Worm (Caenorhabditis elegans) whole organism, L1 larva: ENCODE data around the gene moa-2.

Source experiments
- C04F5.9 ChIP-seq: sonication (generic microtip); optimal IDR thresholded peaks from 2 replicates; lab custom pipeline; 2016; ENCODE audit warnings: missing genetic modification characterization, missing compliant biosample characterization
- C16A3.4 ChIP-seq: fragments of 150-350 bp; optimal IDR thresholded peaks from 2 replicates; lab custom pipeline; 2014; ENCODE audit warnings: missing biosample characterization, missing genetic modification characterization
- C34B4.2 ChIP-seq: sonication (generic microtip); optimal IDR thresholded peaks from 2 replicates; lab custom pipeline; 2017; ENCODE audit warnings: mild to moderate bottlenecking, missing genetic modification characterization, missing compliant biosample characterization
- F16B12.6 ChIP-seq: fragments of 150-350 bp; optimal IDR thresholded peaks from 2 replicates; lab custom pipeline; 2014; ENCODE audit warnings: missing biosample characterization, missing genetic modification characterization
- aha-1 ChIP-seq: fragments of 150-350 bp; optimal IDR thresholded peaks from 2 replicates; lab custom pipeline; 2014; ENCODE audit warnings: missing biosample characterization, missing genetic modification characterization
- alr-1 ChIP-seq: fragments of 200-800 bp; sonication (Bioruptor generic); optimal IDR thresholded peaks from 2 replicates; lab custom pipeline; 2018; ENCODE audit warnings: borderline replicate concordance, mild to moderate bottlenecking, missing genetic modification characterization, missing compliant biosample characterization
- aly-2 ChIP-seq: fragments of 150-350 bp; optimal IDR thresholded peaks from 2 replicates; lab custom pipeline; 2014; ENCODE audit warnings: missing biosample characterization, missing genetic modification characterization
- ama-1 ChIP-seq: fragments of 150-350 bp; optimal IDR thresholded peaks from 2 replicates; lab custom pipeline; 2014
- ceh-8 ChIP-seq: fragments of 200-800 bp; sonication (Bioruptor generic); optimal IDR thresholded peaks from 2 replicates; lab custom pipeline; 2018; ENCODE audit warnings: mild to moderate bottlenecking, missing genetic modification characterization, moderate library complexity, missing compliant biosample characterization
- ceh-82 ChIP-seq, 3 experiments: fragments of 150-350 bp in 1 of 3; sonication (generic microtip) in 2 of 3; optimal IDR thresholded peaks; 2 replicates each; lab custom pipeline; 2014 to 2017; ENCODE audit warnings: missing biosample characterization in 3 of 3, missing genetic modification characterization in 3 of 3
- ceh-88 ChIP-seq: fragments of 200-800 bp; sonication (Bioruptor generic); IDR thresholded peaks from 2 replicates; pipeline ENCODE4 v1.3.6; 2022; ENCODE audit warnings: missing genetic modification characterization, missing compliant biosample characterization
- ceh-90 ChIP-seq: sonication (generic microtip); optimal IDR thresholded peaks from 2 replicates; lab custom pipeline; 2016; ENCODE audit warnings: missing genetic modification characterization, missing compliant biosample characterization
- ces-1 ChIP-seq: fragments of 150-350 bp; optimal IDR thresholded peaks from 2 replicates; lab custom pipeline; 2014; ENCODE audit warnings: missing biosample characterization, missing genetic modification reagents, missing genetic modification characterization
- dsc-1 ChIP-seq: sonication (generic microtip); optimal IDR thresholded peaks from 2 replicates; lab custom pipeline; 2016; ENCODE audit warnings: mild to moderate bottlenecking, missing genetic modification characterization, missing compliant biosample characterization
- egl-27 ChIP-seq, 2 experiments: fragments of 150-350 bp in 1 of 2; sonication (generic microtip); optimal IDR thresholded peaks; 3 replicates each; lab custom pipeline; 2017 to 2018; ENCODE audit warnings: missing biosample characterization in 2 of 2, missing genetic modification characterization in 2 of 2, missing genetic modification reagents in 2 of 2
- elt-3 ChIP-seq, 6 experiments: fragments of 150-350 bp in 1 of 6; sonication (generic microtip); optimal IDR thresholded peaks; 2 replicates each; lab custom pipeline; 2017 to 2018; ENCODE audit warnings: missing biosample characterization in 6 of 6, missing genetic modification characterization in 6 of 6, inconsistent platforms in 1 of 6
- ets-5 ChIP-seq: fragments of 200-800 bp; sonication (Bioruptor generic); IDR thresholded peaks from 2 replicates; pipeline ENCODE4 v1.3.6; 2022; ENCODE audit warnings: missing genetic modification characterization, missing compliant biosample characterization
- fkh-8 ChIP-seq: sonication (generic microtip); optimal IDR thresholded peaks from 2 replicates; lab custom pipeline; 2016; ENCODE audit warnings: mild to moderate bottlenecking, missing genetic modification characterization, missing compliant biosample characterization
- grh-1 ChIP-seq: fragments of 200-800 bp; sonication (Bioruptor generic); IDR thresholded peaks from 2 replicates; pipeline ENCODE4 v1.3.6; 2022; ENCODE audit warnings: missing genetic modification reagents, missing genetic modification characterization, missing compliant biosample characterization
- hlh-17 ChIP-seq: fragments of 200-800 bp; sonication (Bioruptor generic); optimal IDR thresholded peaks from 2 replicates; lab custom pipeline; 2018; ENCODE audit warnings: missing genetic modification characterization, mild to moderate bottlenecking, missing compliant biosample characterization, moderate library complexity, borderline replicate concordance
- hpl-2 ChIP-seq: fragments of 150-350 bp; optimal IDR thresholded peaks from 2 replicates; lab custom pipeline; 2014; ENCODE audit warnings: missing biosample characterization, missing genetic modification reagents, missing genetic modification characterization
- isw-1 ChIP-seq: fragments of 200-800 bp; sonication (Bioruptor generic); IDR thresholded peaks from 2 replicates; pipeline ENCODE4 v1.3.6; 2022; ENCODE audit warnings: missing genetic modification characterization, missing compliant biosample characterization
- lin-13 ChIP-seq: fragments of 150-350 bp; optimal IDR thresholded peaks from 2 replicates; lab custom pipeline; 2014; ENCODE audit warnings: missing biosample characterization, missing genetic modification reagents, missing genetic modification characterization
- lin-14 ChIP-seq: fragments of 200-800 bp; sonication (Bioruptor generic); optimal IDR thresholded peaks from 2 replicates; lab custom pipeline; 2018; ENCODE audit warnings: mild to moderate bottlenecking, missing genetic modification characterization, moderate library complexity, missing compliant biosample characterization
- lin-15B ChIP-seq: fragments of 150-350 bp; sonication (generic microtip); optimal IDR thresholded peaks from 3 replicates; lab custom pipeline; 2014; ENCODE audit warnings: missing biosample characterization, missing genetic modification characterization
- lin-39 ChIP-seq: fragments of 150-350 bp; optimal IDR thresholded peaks from 2 replicates; lab custom pipeline; 2014; ENCODE audit warnings: missing biosample characterization, missing genetic modification reagents, missing genetic modification characterization
- lir-3 ChIP-seq: sonication (generic microtip); optimal IDR thresholded peaks from 2 replicates; lab custom pipeline; 2016; ENCODE audit warnings: mild to moderate bottlenecking, missing genetic modification characterization, moderate library complexity, missing compliant biosample characterization; ENCODE audit not compliant: poor library complexity
- lsy-2 ChIP-seq, 2 experiments: fragments of 150-350 bp; optimal IDR thresholded peaks; 2 replicates each; lab custom pipeline; 2014; ENCODE audit warnings: missing biosample characterization in 2 of 2, missing genetic modification characterization in 2 of 2
- mab-9 ChIP-seq: fragments of 200-800 bp; sonication (Bioruptor generic); IDR thresholded peaks from 2 replicates; pipeline ENCODE4 v1.3.6; 2022; ENCODE audit warnings: missing genetic modification reagents, missing genetic modification characterization, missing compliant biosample characterization
- mef-2 ChIP-seq: fragments of 150-350 bp; optimal IDR thresholded peaks from 2 replicates; lab custom pipeline; 2014; ENCODE audit warnings: missing biosample characterization, missing genetic modification characterization
- nhr-19 ChIP-seq: fragments of 200-800 bp; sonication (Bioruptor generic); conservative IDR thresholded peaks from 2 replicates; pipeline ENCODE4 v1.3.6; 2022; ENCODE audit warnings: missing genetic modification characterization, missing compliant biosample characterization
- nhr-20 ChIP-seq: sonication (generic microtip); optimal IDR thresholded peaks from 2 replicates; lab custom pipeline; 2016; ENCODE audit warnings: mild to moderate bottlenecking, missing genetic modification characterization, missing compliant biosample characterization
- nhr-28 ChIP-seq: fragments of 150-350 bp; optimal IDR thresholded peaks from 2 replicates; lab custom pipeline; 2014; ENCODE audit warnings: missing biosample characterization, missing genetic modification characterization
- nhr-47 ChIP-seq: sonication (generic microtip); optimal IDR thresholded peaks from 2 replicates; lab custom pipeline; 2016; ENCODE audit warnings: mild to moderate bottlenecking, missing genetic modification characterization, moderate library complexity, missing compliant biosample characterization
- nhr-71 ChIP-seq: sonication (generic microtip); optimal IDR thresholded peaks from 2 replicates; lab custom pipeline; 2016; ENCODE audit warnings: mild to moderate bottlenecking, missing genetic modification characterization, moderate library complexity, missing compliant biosample characterization
- nhr-76 ChIP-seq: sonication (generic microtip); optimal IDR thresholded peaks from 2 replicates; lab custom pipeline; 2017; ENCODE audit warnings: missing biosample characterization, missing genetic modification characterization
- nhr-77 ChIP-seq: fragments of 150-350 bp; optimal IDR thresholded peaks from 2 replicates; lab custom pipeline; 2014; ENCODE audit warnings: missing biosample characterization, missing genetic modification characterization
- nhr-84 ChIP-seq: sonication (generic microtip); optimal IDR thresholded peaks from 2 replicates; lab custom pipeline; 2017; ENCODE audit warnings: missing biosample characterization, missing genetic modification characterization
- nhr-85 ChIP-seq: sonication (generic microtip); peaks from one replicate; lab custom pipeline; 2016; ENCODE audit warnings: missing genetic modification characterization, inconsistent platforms, missing compliant biosample characterization
- pax-3 ChIP-seq: fragments of 200-800 bp; sonication (Bioruptor generic); optimal IDR thresholded peaks from 2 replicates; lab custom pipeline; 2018; ENCODE audit warnings: mild to moderate bottlenecking, missing genetic modification characterization, moderate library complexity, missing compliant biosample characterization
- pqm-1 ChIP-seq: sonication (generic microtip); optimal IDR thresholded peaks from 3 replicates; lab custom pipeline; 2017; ENCODE audit warnings: missing biosample characterization, missing genetic modification characterization
- snpc-4 ChIP-seq: fragments of 150-350 bp; optimal IDR thresholded peaks from 2 replicates; lab custom pipeline; 2014; ENCODE audit warnings: missing biosample characterization, missing genetic modification characterization
- sox-4 ChIP-seq: sonication (generic microtip); optimal IDR thresholded peaks from 2 replicates; lab custom pipeline; 2016; ENCODE audit warnings: missing genetic modification characterization, missing compliant biosample characterization
- sptf-1 ChIP-seq: fragments of 150-350 bp; optimal IDR thresholded peaks from 2 replicates; lab custom pipeline; 2014; ENCODE audit warnings: missing biosample characterization, missing genetic modification characterization
- swsn-7 ChIP-seq: sonication (generic microtip); optimal IDR thresholded peaks from 2 replicates; lab custom pipeline; 2016; ENCODE audit warnings: missing genetic modification characterization, missing compliant biosample characterization
- tbx-2 ChIP-seq: sonication (generic microtip); optimal IDR thresholded peaks from 2 replicates; lab custom pipeline; 2016; ENCODE audit warnings: missing genetic modification characterization, missing compliant biosample characterization
- unc-130 ChIP-seq: fragments of 150-350 bp; optimal IDR thresholded peaks from 2 replicates; lab custom pipeline; 2017; ENCODE audit warnings: missing biosample characterization, missing genetic modification characterization, inconsistent platforms
- unc-30 ChIP-seq: sonication (generic microtip); optimal IDR thresholded peaks from 2 replicates; lab custom pipeline; 2017; ENCODE audit warnings: missing biosample characterization, missing genetic modification characterization
- unc-62 ChIP-seq: fragments of 150-350 bp; optimal IDR thresholded peaks from 2 replicates; lab custom pipeline; 2014; ENCODE audit warnings: missing biosample characterization, missing genetic modification reagents, missing genetic modification characterization
- unc-98 ChIP-seq: fragments of 200-800 bp; sonication (Bioruptor generic); IDR thresholded peaks from 2 replicates; pipeline ENCODE4 v1.3.6; 2022; ENCODE audit warnings: missing genetic modification characterization, missing compliant biosample characterization
- vab-15 ChIP-seq: sonication (generic microtip); optimal IDR thresholded peaks from 2 replicates; lab custom pipeline; 2017; ENCODE audit warnings: missing genotype, mild to moderate bottlenecking, missing genetic modification characterization, missing compliant biosample characterization
- zag-1 ChIP-seq: fragments of 150-350 bp; optimal IDR thresholded peaks from 2 replicates; lab custom pipeline; 2014; ENCODE audit warnings: missing biosample characterization, missing genetic modification characterization
- zip-4 ChIP-seq: fragments of 200-800 bp; sonication (Bioruptor generic); optimal IDR thresholded peaks from 2 replicates; lab custom pipeline; 2018; ENCODE audit warnings: mild to moderate bottlenecking, missing genetic modification characterization, moderate library complexity, missing compliant biosample characterization
- ztf-4 ChIP-seq: fragments of 150-350 bp; optimal IDR thresholded peaks from 2 replicates; lab custom pipeline; 2014; ENCODE audit warnings: missing biosample characterization, missing genetic modification characterization

moa-2 gene

DNA sequence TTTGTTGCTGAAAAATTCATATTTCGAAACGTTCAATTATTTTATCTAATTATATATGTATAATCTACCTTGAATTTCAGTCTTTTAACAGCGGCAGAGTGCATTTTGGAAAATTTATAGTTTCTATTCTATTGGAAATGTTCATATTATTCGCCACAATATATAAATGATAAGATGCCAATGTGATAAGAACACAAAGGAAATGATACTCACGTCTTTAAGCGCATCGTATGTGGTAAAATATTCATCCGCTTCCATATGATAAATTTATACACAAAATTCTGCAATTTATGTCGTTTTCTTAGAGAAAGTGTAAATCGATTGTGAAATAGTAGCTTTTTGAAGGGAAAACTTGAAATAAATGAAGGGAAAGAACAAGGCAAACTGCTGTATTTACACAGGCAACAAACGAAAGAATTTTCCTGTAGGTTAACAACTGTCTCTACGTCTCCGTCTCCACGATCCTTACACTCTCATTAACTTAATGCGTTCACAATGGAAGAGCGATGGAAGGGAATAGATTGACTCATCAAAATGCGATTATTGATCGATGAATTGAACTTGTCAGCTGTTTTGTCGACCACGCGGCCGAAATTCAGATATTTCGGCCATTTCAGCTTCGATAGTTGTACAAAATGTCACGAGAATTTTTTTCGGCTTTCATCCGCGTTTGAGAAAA lies 36.7 kb downstream of the moa-2 start, which contains the start of gene alfa-1 (continued):
- TF ChIP-seq isw-1 (GFP tag; lab: Robert Waterston, UW) = no peak
- TF ChIP-seq unc-30 (tag; lab: Kevin White, UChicago) = no peak
- no peak for TF ChIP-seq aha-1
- no peak for TF ChIP-seq vab-15 (tag; lab: Kevin White, UChicago)
- no peak for TF ChIP-seq nhr-84 (tag; lab: Kevin White, UChicago)
- TF ChIP-seq tbx-2 (tag; lab: Kevin White, UChicago) = no peak
- peak; percentile 25 for TF ChIP-seq nhr-71 (tag; lab: Kevin White, UChicago)
- TF ChIP-seq pax-3 (tag; lab: Kevin White, UChicago) = no peak
- TF ChIP-seq ceh-88 (GFP tag; lab: Robert Waterston, UW) = no peak
- TF ChIP-seq nhr-85 (tag; lab: Kevin White, UChicago) = peak; percentile 53
- no peak for TF ChIP-seq sptf-1
- TF ChIP-seq zag-1 (tag; lab: Kevin White, UChicago) = no peak
- TF ChIP-seq lin-39 = no peak
- TF ChIP-seq nhr-47 (tag; lab: Kevin White, UChicago) = no peak
- TF ChIP-seq unc-130 (tag; lab: Kevin White, UChicago) = no peak
- no peak for TF ChIP-seq grh-1
- TF ChIP-seq elt-3 (tag; optimal IDR thresholded peaks at IDR 0.05; lab: Kevin White, UChicago) = no peak
- TF ChIP-seq fkh-8 (tag; lab: Kevin White, UChicago) = no peak
- TF ChIP-seq snpc-4 = no peak
- no peak for TF ChIP-seq ztf-4
- peak; percentile 8 for TF ChIP-seq lir-3 (tag; lab: Kevin White, UChicago)
- peak; percentile 74 for TF ChIP-seq lin-14 (GFP tag; lab: Kevin White, UChicago)
- no peak for TF ChIP-seq alr-1
- no peak for TF ChIP-seq swsn-7 (tag; lab: Kevin White, UChicago)
- TF ChIP-seq C04F5.9 (tag; lab: Kevin White, UChicago) = no peak
- TF ChIP-seq ceh-90 (tag; lab: Kevin White, UChicago) = no peak
- no peak for TF ChIP-seq ces-1 (GFP tag; lab: Kevin White, UChicago)
- peak in 1 of 2 experiments; percentile 36 for TF ChIP-seq lsy-2 (tag; optimal IDR thresholded peaks at IDR 0.05; lab: Kevin White, UChicago)
- TF ChIP-seq egl-27 (tag; optimal IDR thresholded peaks at IDR 0.05; lab: Kevin White, UChicago) = no peak
- no peak for TF ChIP-seq unc-62 (GFP tag; lab: Kevin White, UChicago)
- TF ChIP-seq ceh-82 (tag; optimal IDR thresholded peaks at IDR 0.05; lab: Kevin White, UChicago) = no peak
- TF ChIP-seq zip-4 (GFP tag; lab: Kevin White, UChicago) = no peak
- no peak for TF ChIP-seq nhr-28 (tag; lab: Kevin White, UChicago)
- no peak for TF ChIP-seq nhr-77 (tag; lab: Kevin White, UChicago)
- no peak for TF ChIP-seq ceh-8
- TF ChIP-seq sox-4 (tag; lab: Kevin White, UChicago) = no peak
- no peak for TF ChIP-seq lin-15B
- no peak for TF ChIP-seq nhr-19 (GFP tag; lab: Robert Waterston, UW)
- no peak for TF ChIP-seq pqm-1 (tag; lab: Kevin White, UChicago)
- TF ChIP-seq ets-5 = no peak
- no peak for TF ChIP-seq C16A3.4 (tag; lab: Kevin White, UChicago)
- TF ChIP-seq aly-2 (tag; lab: Kevin White, UChicago) = no peak
- TF ChIP-seq nhr-20 = peak; percentile 6
- TF ChIP-seq F16B12.6 = peak; percentile 7
- no peak for TF ChIP-seq mab-9 (GFP tag; lab: Robert Waterston, UW)
- TF ChIP-seq hpl-2 = no peak
- no peak for TF ChIP-seq unc-98
- TF ChIP-seq C34B4.2 = no peak
- TF ChIP-seq mef-2 (tag; lab: Kevin White, UChicago) = no peak
- TF ChIP-seq nhr-76 (tag; lab: Kevin White, UChicago) = no peak
- no peak for TF ChIP-seq dsc-1 (tag; lab: Kevin White, UChicago)
- TF ChIP-seq ama-1 (lab: Kevin White, UChicago) = no peak
- TF ChIP-seq lin-13 (GFP tag; lab: Kevin White, UChicago) = no peak
- TF ChIP-seq hlh-17 (GFP tag; lab: Kevin White, UChicago) = no peak
